Worm (Caenorhabditis elegans): ENCODE measurements around the gene mig-39.

ce11 chrIII:8457605-8458004 lies 9.2 kb upstream of the mig-39 start:
- TF ChIP-seq unc-39 (tag; optimal IDR thresholded peaks at IDR 0.05), result no peak
- TF ChIP-seq lsy-2 (tag; optimal IDR thresholded peaks at IDR 0.05), result no peak
- TF ChIP-seq blmp-1 (tag; optimal IDR thresholded peaks at IDR 0.05; ENCODE audit: insufficient read depth), result no peak
- TF ChIP-seq ama-1 (optimal IDR thresholded peaks at IDR 0.05), result no peak
- no peak for TF ChIP-seq lin-39 (tag; optimal IDR thresholded peaks at IDR 0.05)
- no peak for TF ChIP-seq ZK546.5 (tag; optimal IDR thresholded peaks at IDR 0.05)

Measured in whole organism, L2 larva.